Worm (Caenorhabditis elegans) whole organism, late embryonic: Measurements from ENCODE around the gene Y52E8A.3.

Source experiments
- C08G9.2 ChIP-seq: sonication (generic microtip); optimal IDR thresholded peaks from 2 replicates; lab custom pipeline; 2016; ENCODE audit warnings: mild to moderate bottlenecking, missing genetic modification characterization, moderate library complexity, missing compliant biosample characterization
- C38D4.7 ChIP-seq: fragments of 200-800 bp; sonication (Bioruptor generic); optimal IDR thresholded peaks from 2 replicates; lab custom pipeline; 2018; ENCODE audit warnings: mild to moderate bottlenecking, missing genetic modification characterization, moderate library complexity, missing compliant biosample characterization
- F13H6.1 ChIP-seq: sonication (generic microtip); optimal IDR thresholded peaks from 2 replicates; lab custom pipeline; 2016; ENCODE audit warnings: missing genetic modification characterization, missing compliant biosample characterization
- K02D7.2 ChIP-seq: sonication (generic microtip); optimal IDR thresholded peaks from 2 replicates; lab custom pipeline; 2017; ENCODE audit warnings: mild to moderate bottlenecking, missing genetic modification characterization, missing compliant biosample characterization
- K09A11.1 ChIP-seq: sonication (generic microtip); optimal IDR thresholded peaks from 2 replicates; lab custom pipeline; 2017; ENCODE audit warnings: antibody characterized with exemption, mild to moderate bottlenecking, missing genetic modification characterization, missing compliant biosample characterization; ENCODE audit not compliant: insufficient read depth
- ama-1 ChIP-seq: fragments of 150-350 bp; optimal IDR thresholded peaks from 2 replicates; lab custom pipeline; 2014
- ceh-14 ChIP-seq: sonication (generic microtip); optimal IDR thresholded peaks from 2 replicates; lab custom pipeline; 2016; ENCODE audit warnings: missing genotype, missing genetic modification characterization, missing compliant biosample characterization
- ceh-18 ChIP-seq: sonication (generic microtip); optimal IDR thresholded peaks from 2 replicates; lab custom pipeline; 2016; ENCODE audit warnings: missing genetic modification characterization, missing compliant biosample characterization
- ceh-19 ChIP-seq: fragments of 200-800 bp; sonication (Bioruptor generic); optimal IDR thresholded peaks from 2 replicates; lab custom pipeline; 2018; ENCODE audit warnings: mild to moderate bottlenecking, missing genetic modification characterization, missing compliant biosample characterization
- ceh-31 ChIP-seq: sonication (generic microtip); optimal IDR thresholded peaks from 2 replicates; lab custom pipeline; 2016; ENCODE audit warnings: missing genetic modification characterization, missing compliant biosample characterization
- ceh-34 ChIP-seq: sonication (generic microtip); optimal IDR thresholded peaks from 2 replicates; lab custom pipeline; 2016; ENCODE audit warnings: mild to moderate bottlenecking, missing genetic modification characterization, missing compliant biosample characterization
- ceh-6 ChIP-seq: fragments of 200-800 bp; sonication (Bioruptor generic); optimal IDR thresholded peaks from 2 replicates; lab custom pipeline; 2018; ENCODE audit warnings: mild to moderate bottlenecking, missing genetic modification characterization, missing compliant biosample characterization
- ceh-9 ChIP-seq: sonication (generic microtip); optimal IDR thresholded peaks from 2 replicates; lab custom pipeline; 2016; ENCODE audit warnings: mild to moderate bottlenecking, missing genetic modification characterization, inconsistent platforms, missing compliant biosample characterization
- che-1 ChIP-seq: sonication (generic microtip); optimal IDR thresholded peaks from 2 replicates; lab custom pipeline; 2016; ENCODE audit warnings: mild to moderate bottlenecking, missing genetic modification characterization, missing compliant biosample characterization
- elt-2 ChIP-seq: sonication (generic microtip); optimal IDR thresholded peaks from 2 replicates; lab custom pipeline; 2016; ENCODE audit warnings: missing genetic modification reagents, missing genetic modification characterization, missing compliant biosample characterization
- elt-4 ChIP-seq: sonication (generic microtip); optimal IDR thresholded peaks from 2 replicates; lab custom pipeline; 2016; ENCODE audit warnings: missing genetic modification characterization, missing compliant biosample characterization
- fax-1 ChIP-seq: sonication (generic microtip); optimal IDR thresholded peaks from 2 replicates; lab custom pipeline; 2016; ENCODE audit warnings: missing genotype, missing genetic modification characterization, missing compliant biosample characterization
- fkh-10 ChIP-seq: fragments of 150-350 bp; optimal IDR thresholded peaks from 2 replicates; lab custom pipeline; 2014; ENCODE audit warnings: missing biosample characterization, missing genetic modification reagents, missing genetic modification characterization
- gmeb-2 ChIP-seq: sonication (generic microtip); optimal IDR thresholded peaks from 2 replicates; lab custom pipeline; 2016; ENCODE audit warnings: missing genetic modification characterization, inconsistent platforms, missing compliant biosample characterization
- hlh-15 ChIP-seq: sonication (generic microtip); optimal IDR thresholded peaks from 2 replicates; lab custom pipeline; 2016; ENCODE audit warnings: missing genetic modification characterization, missing compliant biosample characterization
- hlh-30 ChIP-seq: sonication (generic microtip); optimal IDR thresholded peaks from 2 replicates; lab custom pipeline; 2017; ENCODE audit warnings: antibody characterized with exemption, missing genetic modification characterization, missing compliant biosample characterization; ENCODE audit not compliant: insufficient read depth
- hlh-6 ChIP-seq: sonication (generic microtip); optimal IDR thresholded peaks from 2 replicates; lab custom pipeline; 2016; ENCODE audit warnings: missing genotype, missing genetic modification characterization, missing compliant biosample characterization
- lim-6 ChIP-seq: sonication (generic microtip); optimal IDR thresholded peaks from 2 replicates; lab custom pipeline; 2016; ENCODE audit warnings: missing genetic modification characterization, missing compliant biosample characterization
- madf-2 ChIP-seq: sonication (generic microtip); optimal IDR thresholded peaks from 2 replicates; lab custom pipeline; 2017; ENCODE audit warnings: missing genetic modification characterization, missing compliant biosample characterization
- nfya-1 ChIP-seq: sonication (generic microtip); optimal IDR thresholded peaks from 2 replicates; lab custom pipeline; 2017; ENCODE audit warnings: missing genetic modification characterization, mild to moderate bottlenecking, missing compliant biosample characterization, antibody characterized with exemption, moderate library complexity
- nhr-11 ChIP-seq: fragments of 150-350 bp; optimal IDR thresholded peaks from 2 replicates; lab custom pipeline; 2014; ENCODE audit warnings: missing biosample characterization, missing genetic modification characterization
- npax-4 ChIP-seq: sonication (generic microtip); optimal IDR thresholded peaks from 2 replicates; lab custom pipeline; 2016; ENCODE audit warnings: missing genetic modification characterization, missing compliant biosample characterization
- pax-1 ChIP-seq: fragments of 150-350 bp; optimal IDR thresholded peaks from 2 replicates; lab custom pipeline; 2014; ENCODE audit warnings: missing biosample characterization, missing genetic modification characterization
- pha-4 ChIP-seq: fragments of 150-350 bp; optimal IDR thresholded peaks from 2 replicates; lab custom pipeline; 2018; ENCODE audit warnings: missing biosample characterization, missing genetic modification reagents, missing genetic modification characterization
- rnt-1 ChIP-seq: sonication (generic microtip); optimal IDR thresholded peaks from 2 replicates; lab custom pipeline; 2016; ENCODE audit warnings: missing genetic modification characterization, missing compliant biosample characterization
- sox-2 ChIP-seq: fragments of 200-800 bp; sonication (Bioruptor generic); IDR thresholded peaks from 2 replicates; pipeline ENCODE4 v1.3.6; 2022; ENCODE audit warnings: missing genetic modification reagents, missing genetic modification characterization, missing compliant biosample characterization
- sox-4 ChIP-seq: sonication (generic microtip); optimal IDR thresholded peaks from 2 replicates; lab custom pipeline; 2017; ENCODE audit warnings: mild to moderate bottlenecking, missing genetic modification characterization, inconsistent platforms, missing compliant biosample characterization
- syd-9 ChIP-seq: sonication (generic microtip); optimal IDR thresholded peaks from 2 replicates; lab custom pipeline; 2016; ENCODE audit warnings: mild to moderate bottlenecking, missing genetic modification characterization, moderate library complexity, missing compliant biosample characterization
- tbx-7 ChIP-seq: sonication (generic microtip); optimal IDR thresholded peaks from 2 replicates; lab custom pipeline; 2016; ENCODE audit warnings: missing genotype, missing genetic modification characterization, missing compliant biosample characterization
- unc-3 ChIP-seq, 2 experiments: fragments of 200-800 bp in 1 of 2; sonication (Bioruptor generic) in 1 of 2; sonication (generic microtip) in 1 of 2; conservative IDR thresholded peaks in 1 of 2; optimal IDR thresholded peaks in 1 of 2; 2 replicates each; pipeline versions ENCODE4 v1.3.6 to Lab custom; 2016 to 2022; ENCODE audit warnings: missing compliant biosample characterization in 2 of 2, missing genetic modification characterization in 2 of 2, missing genetic modification reagents in 1 of 2
- unc-42 ChIP-seq: sonication (generic microtip); optimal IDR thresholded peaks from 2 replicates; lab custom pipeline; 2016; ENCODE audit warnings: missing genotype, missing genetic modification characterization, missing compliant biosample characterization
- unc-55 ChIP-seq: sonication (generic microtip); optimal IDR thresholded peaks from 2 replicates; lab custom pipeline; 2017; ENCODE audit warnings: missing biosample characterization, missing genetic modification reagents, missing genetic modification characterization
- unc-86 ChIP-seq: sonication (generic microtip); optimal IDR thresholded peaks from 2 replicates; lab custom pipeline; 2016; ENCODE audit warnings: missing genetic modification characterization, missing compliant biosample characterization
- ztf-16 ChIP-seq: sonication (generic microtip); optimal IDR thresholded peaks from 2 replicates; lab custom pipeline; 2017; ENCODE audit warnings: missing genetic modification characterization, missing compliant biosample characterization

Gene Y52E8A.3

DNA sequence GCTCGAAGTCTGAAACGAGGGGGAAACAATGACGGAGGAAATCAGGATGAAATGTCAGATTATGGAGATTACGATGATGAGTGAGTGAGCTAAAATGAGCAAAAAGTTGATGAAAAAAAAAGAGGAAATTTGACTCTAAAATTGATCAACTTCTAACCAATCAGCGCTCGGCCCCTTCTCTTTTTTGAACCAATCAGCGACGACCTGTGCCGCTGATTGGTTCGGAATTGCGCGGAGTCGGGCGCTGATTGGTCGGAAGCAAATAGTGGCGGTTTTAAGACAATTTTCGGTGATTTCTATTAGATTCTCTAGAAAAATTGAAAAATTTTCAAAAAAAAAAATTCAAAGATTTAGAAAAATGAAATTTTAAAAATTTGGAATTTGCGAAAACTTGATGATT is 31.0 kb upstream of the Y52E8A.3 start:
- TF ChIP-seq nfya-1 (tag; lab: Kevin White, UChicago) (peak; percentile 90), hlh-15 (tag; lab: Kevin White, UChicago) (no peak), ceh-19 (GFP tag; lab: Kevin White, UChicago) (no peak)

- no peak for TF ChIP-seq ceh-18 (tag; lab: Kevin White, UChicago)
- TF ChIP-seq C38D4.7, result no peak
- no peak for TF ChIP-seq nfya-1 (tag; lab: Kevin White, UChicago)
- no peak for TF ChIP-seq tbx-7
- no peak for TF ChIP-seq ceh-34 (tag; lab: Kevin White, UChicago)
- no peak for TF ChIP-seq pha-4 (tag; lab: Kevin White, UChicago)
- TF ChIP-seq syd-9 (tag; lab: Kevin White, UChicago), result no peak
- TF ChIP-seq ceh-9 (tag; lab: Kevin White, UChicago), result no peak
- no peak for TF ChIP-seq unc-3 (GFP tag; conservative IDR thresholded peaks at IDR 0.05; lab: Robert Waterston, UW)
- TF ChIP-seq unc-3 (tag; optimal IDR thresholded peaks at IDR 0.05; lab: Kevin White, UChicago), result no peak
- no peak for TF ChIP-seq hlh-6
- no peak for TF ChIP-seq pax-1 (tag; lab: Kevin White, UChicago)
- no peak for TF ChIP-seq sox-4 (tag; lab: Kevin White, UChicago)
- TF ChIP-seq hlh-30 (tag; lab: Kevin White, UChicago), result no peak
- no peak for TF ChIP-seq C08G9.2 (tag; lab: Kevin White, UChicago)
- no peak for TF ChIP-seq unc-42
- TF ChIP-seq K02D7.2 (tag; lab: Kevin White, UChicago), result no peak
These were observed 27.7 kb upstream of the Y52E8A.3 start, which contains the start of gene madf-3 for ce11 chrII:4334448-4334847. madf-3 (plus strand) TSS chrII:4334748.

ce11 chrII:4328716-4329115 is 21.9 kb upstream of the Y52E8A.3 start, which contains the start of gene H20J04.4:
H20J04.4 (plus strand) TSS chrII:4329016.
- no peak for TF ChIP-seq madf-2
- no peak for TF ChIP-seq rnt-1 (tag; lab: Kevin White, UChicago)
- TF ChIP-seq ceh-9 (tag; lab: Kevin White, UChicago), result no peak
- TF ChIP-seq unc-86, result no peak
- no peak for TF ChIP-seq che-1 (tag; lab: Kevin White, UChicago)
- no peak for TF ChIP-seq unc-55
- no peak for TF ChIP-seq ama-1 (lab: Kevin White, UChicago)
- no peak for TF ChIP-seq lim-6 (tag; lab: Kevin White, UChicago)
- TF ChIP-seq unc-42, result no peak

DNA sequence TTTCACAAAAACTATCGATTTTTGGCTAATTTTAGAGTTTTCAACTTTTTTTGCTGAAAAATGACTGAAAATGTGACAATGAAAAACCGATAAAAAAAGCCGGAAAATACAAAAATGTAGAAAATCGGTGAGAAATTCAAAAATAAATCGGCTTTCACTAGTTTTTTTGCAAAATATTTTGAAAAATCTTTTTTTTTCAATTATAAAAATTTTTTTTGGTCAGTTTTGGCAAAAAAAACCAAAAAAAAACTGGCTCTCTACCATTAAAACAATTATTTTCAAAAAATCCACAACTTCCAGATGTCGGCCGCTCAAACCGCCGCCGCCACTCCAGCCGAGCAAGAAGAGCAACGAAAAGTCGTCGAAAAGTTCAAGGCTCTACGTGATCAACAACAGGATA is 19.6 kb upstream of the Y52E8A.3 start, which contains the start of gene pfd-2:
TSS of gene pfd-2 (plus strand) at position 301 of the 400 bp plus-strand sequence.
- no peak for TF ChIP-seq lim-6 (tag; lab: Kevin White, UChicago)
- no peak for TF ChIP-seq fkh-10 (GFP tag; lab: Kevin White, UChicago)
- TF ChIP-seq ceh-6, result no peak
- TF ChIP-seq hlh-15 (tag; lab: Kevin White, UChicago), result no peak
- TF ChIP-seq ceh-14 (tag; lab: Kevin White, UChicago), result no peak
- no peak for TF ChIP-seq sox-4 (tag; lab: Kevin White, UChicago)
- no peak for TF ChIP-seq ceh-18 (tag; lab: Kevin White, UChicago)
- TF ChIP-seq ceh-9 (tag; lab: Kevin White, UChicago), result no peak
- TF ChIP-seq hlh-30 (tag; lab: Kevin White, UChicago), result no peak
- no peak for TF ChIP-seq elt-4
- TF ChIP-seq elt-2 (tag; lab: Kevin White, UChicago), result no peak
- no peak for TF ChIP-seq nhr-11
- no peak for TF ChIP-seq fax-1 (tag; lab: Kevin White, UChicago)
- no peak for TF ChIP-seq F13H6.1 (tag; lab: Kevin White, UChicago)

ce11 chrII:4324061-4324460 is 17.3 kb upstream of the Y52E8A.3 start, which contains the start of gene mog-2:
mog-2 (plus strand) TSS chrII:4324361.
- TF ChIP-seq elt-2 (tag; lab: Kevin White, UChicago), result no peak
- no peak for TF ChIP-seq ceh-6
- TF ChIP-seq pax-1 (tag; lab: Kevin White, UChicago), result no peak
- no peak for TF ChIP-seq unc-86
- TF ChIP-seq ama-1 (lab: Kevin White, UChicago), result no peak
- no peak for TF ChIP-seq nhr-11
- no peak for TF ChIP-seq K09A11.1 (tag; lab: Kevin White, UChicago)
- TF ChIP-seq hlh-15 (tag; lab: Kevin White, UChicago), result no peak
- no peak for TF ChIP-seq gmeb-2 (tag; lab: Kevin White, UChicago)
- no peak for TF ChIP-seq ceh-14 (tag; lab: Kevin White, UChicago)
- no peak for TF ChIP-seq sox-2 (GFP tag; lab: Robert Waterston, UW)
- TF ChIP-seq fkh-10 (GFP tag; lab: Kevin White, UChicago), result no peak
- no peak for TF ChIP-seq ceh-31 (tag; lab: Kevin White, UChicago)
- TF ChIP-seq npax-4, result no peak
- no peak for TF ChIP-seq ztf-16
